Fruit fly (Drosophila melanogaster) whole organism, embryonic: ENCODE measurements around the gene Glut3.

Experiments
- CG10366 ChIP-seq: fragments of 200-800 bp; sonication (Bioruptor generic); IDR thresholded peaks from 2 replicates; pipeline ENCODE4 v1.3.6; 2022; ENCODE audit warnings: missing biosample characterization, missing genetic modification characterization
- CG12391 ChIP-seq: fragments of 200-800 bp; sonication (Bioruptor generic); optimal IDR thresholded peaks from 3 replicates; lab custom pipeline; 2018; ENCODE audit warnings: missing biosample characterization, mild to moderate bottlenecking, missing genetic modification characterization, moderate library complexity
- CG12942 ChIP-seq: fragments of 200-800 bp; sonication (Bioruptor generic); optimal IDR thresholded peaks from 3 replicates; lab custom pipeline; 2016; ENCODE audit warnings: missing biosample characterization, missing genetic modification characterization
- CG15073 ChIP-seq: fragments of 200-800 bp; sonication (Bioruptor generic); optimal IDR thresholded peaks from 2 replicates; lab custom pipeline; 2016; ENCODE audit warnings: missing biosample characterization, missing genetic modification characterization
- CG15269 ChIP-seq: fragments of 200-800 bp; sonication (Bioruptor generic); optimal IDR thresholded peaks from 2 replicates; lab custom pipeline; 2018; ENCODE audit warnings: missing biosample characterization, mild to moderate bottlenecking, missing genetic modification characterization, moderate library complexity
- CG15601 ChIP-seq: fragments of 200-800 bp; sonication (Bioruptor generic); optimal IDR thresholded peaks from 3 replicates; lab custom pipeline; 2019; ENCODE audit warnings: missing biosample characterization, mild to moderate bottlenecking, missing genetic modification characterization, moderate library complexity
- CG1603 ChIP-seq: fragments of 200-800 bp; sonication (Bioruptor generic); optimal IDR thresholded peaks from 2 replicates; lab custom pipeline; 2019; ENCODE audit warnings: missing biosample characterization, mild to moderate bottlenecking, missing genetic modification characterization, moderate library complexity
- CG16863 ChIP-seq: fragments of 200-800 bp; sonication (Bioruptor generic); optimal IDR thresholded peaks from 3 replicates; lab custom pipeline; 2016; ENCODE audit warnings: missing biosample characterization, missing genetic modification characterization
- CG18619 ChIP-seq: fragments of 200-800 bp; sonication (Bioruptor generic); optimal IDR thresholded peaks from 3 replicates; lab custom pipeline; 2017; ENCODE audit warnings: missing biosample characterization, mild to moderate bottlenecking, missing genetic modification characterization
- CG2120 ChIP-seq: fragments of 200-800 bp; sonication (Bioruptor generic); optimal IDR thresholded peaks from 3 replicates; lab custom pipeline; 2016; ENCODE audit warnings: missing biosample characterization, missing genetic modification characterization
- CG31388 ChIP-seq: fragments of 200-800 bp; sonication (Bioruptor generic); optimal IDR thresholded peaks from 2 replicates; lab custom pipeline; 2016; ENCODE audit warnings: missing biosample characterization, missing genetic modification characterization
- CG32532 ChIP-seq: fragments of 200-800 bp; sonication (Bioruptor generic); IDR thresholded peaks from 2 replicates; pipeline ENCODE4 v1.3.6; 2022; ENCODE audit warnings: missing biosample characterization, missing genetic modification characterization
- CG33213 ChIP-seq: fragments of 200-800 bp; sonication (Bioruptor generic); optimal IDR thresholded peaks from 3 replicates; lab custom pipeline; 2016; ENCODE audit warnings: missing biosample characterization, missing genetic modification characterization
- CG43689 ChIP-seq: fragments of 200-800 bp; sonication (Bioruptor generic); IDR thresholded peaks from 2 replicates; pipeline ENCODE4 v1.3.6; 2022; ENCODE audit warnings: missing biosample characterization, missing genetic modification characterization
- CG4854 ChIP-seq: fragments of 200-800 bp; sonication (Bioruptor generic); optimal IDR thresholded peaks from 2 replicates; lab custom pipeline; 2016; ENCODE audit warnings: missing biosample characterization, missing genetic modification characterization, inconsistent platforms
- CG6854 ChIP-seq: fragments of 200-800 bp; sonication (Bioruptor generic); optimal IDR thresholded peaks from 3 replicates; lab custom pipeline; 2017; ENCODE audit warnings: missing biosample characterization, mild to moderate bottlenecking, missing genetic modification characterization
- CG8765 ChIP-seq: fragments of 200-800 bp; sonication (Bioruptor generic); IDR thresholded peaks from 2 replicates; pipeline ENCODE4 v1.3.6; 2022; ENCODE audit warnings: missing biosample characterization, missing genetic modification characterization
- CG9215 ChIP-seq: fragments of 200-800 bp; sonication (Bioruptor generic); IDR thresholded peaks from 2 replicates; pipeline ENCODE4 v1.3.6; 2022; ENCODE audit warnings: missing biosample characterization, missing genetic modification characterization
- CG9437 ChIP-seq: fragments of 200-800 bp; sonication (Bioruptor generic); optimal IDR thresholded peaks from 2 replicates; lab custom pipeline; 2018; ENCODE audit warnings: missing biosample characterization, mild to moderate bottlenecking, missing genetic modification characterization
- Dfd ChIP-seq, 2 experiments: fragments of >200 bp; optimal IDR thresholded peaks; 2 replicates each; lab custom pipeline; 2017; ENCODE audit warnings: missing biosample characterization in 2 of 2, missing genetic modification characterization in 2 of 2
- HLH3B ChIP-seq: fragments of 200-800 bp; sonication (Bioruptor generic); IDR thresholded peaks from 2 replicates; pipeline ENCODE4 v1.3.6; 2022; ENCODE audit warnings: missing biosample characterization, missing genetic modification characterization
- Hey ChIP-seq: fragments of 200-800 bp; sonication (Bioruptor generic); optimal IDR thresholded peaks from 3 replicates; lab custom pipeline; 2018; ENCODE audit warnings: missing biosample characterization, mild to moderate bottlenecking, missing genetic modification characterization
- HmgZ ChIP-seq: fragments of 200-800 bp; sonication (Bioruptor generic); optimal IDR thresholded peaks from 2 replicates; lab custom pipeline; 2018; ENCODE audit warnings: missing biosample characterization, mild to moderate bottlenecking, missing genetic modification characterization
- Hmr ChIP-seq: fragments of 200-800 bp; sonication (Bioruptor generic); optimal IDR thresholded peaks from 3 replicates; lab custom pipeline; 2017; ENCODE audit warnings: mild to moderate bottlenecking, missing biosample characterization, missing genetic modification reagents, missing genetic modification characterization
- Hsf ChIP-seq: fragments of 200-800 bp; sonication (Bioruptor generic); optimal IDR thresholded peaks from 3 replicates; lab custom pipeline; 2016; ENCODE audit warnings: missing biosample characterization, missing genetic modification characterization
- Max ChIP-seq: fragments of 200-800 bp; sonication (Bioruptor generic); optimal IDR thresholded peaks from 2 replicates; lab custom pipeline; 2016; ENCODE audit warnings: missing biosample characterization, mild to moderate bottlenecking, missing genetic modification characterization
- Myb ChIP-seq: fragments of 200-800 bp; sonication (Bioruptor generic); optimal IDR thresholded peaks from 2 replicates; lab custom pipeline; 2016; ENCODE audit warnings: missing biosample characterization, missing genetic modification characterization
- Nf-YC ChIP-seq: fragments of 200-800 bp; optimal IDR thresholded peaks from 3 replicates; lab custom pipeline; 2019; ENCODE audit warnings: missing biosample characterization, mild to moderate bottlenecking, missing genetic modification characterization, moderate library complexity
- Scr ChIP-seq: fragments of 200-800 bp; sonication (Bioruptor generic); IDR thresholded peaks from 2 replicates; pipeline ENCODE4 v1.3.6; 2022; ENCODE audit warnings: missing biosample characterization, missing genetic modification characterization; ENCODE audit not compliant: partially characterized antibody
- Stat92E ChIP-seq, 3 experiments: fragments of >200 bp in 2 of 3; fragments of 200-800 bp in 1 of 3; sonication (Bioruptor generic) in 1 of 3; optimal IDR thresholded peaks; 2 replicates each; lab custom pipeline; 2017 to 2019; ENCODE audit warnings: missing biosample characterization in 3 of 3, missing genetic modification characterization in 3 of 3, mild to moderate bottlenecking in 1 of 3, moderate library complexity in 1 of 3
- Tbp ChIP-seq: fragments of >200 bp; optimal IDR thresholded peaks from 2 replicates; lab custom pipeline; 2018; ENCODE audit warnings: missing biosample characterization, missing genetic modification characterization
- YL-1 ChIP-seq: fragments of 200-800 bp; sonication (Bioruptor generic); optimal IDR thresholded peaks from 3 replicates; lab custom pipeline; 2017; ENCODE audit warnings: missing biosample characterization, mild to moderate bottlenecking, missing genetic modification characterization
- bbx ChIP-seq: fragments of 200-800 bp; sonication (Bioruptor generic); IDR thresholded peaks from 2 replicates; pipeline ENCODE4 v1.3.6; 2022; ENCODE audit warnings: missing biosample characterization, missing genetic modification characterization; ENCODE audit not compliant: partially characterized antibody
- chn ChIP-seq: fragments of 200-800 bp; sonication (Bioruptor generic); optimal IDR thresholded peaks from 2 replicates; lab custom pipeline; 2016; ENCODE audit warnings: missing biosample characterization, missing genetic modification characterization
- ci ChIP-seq: fragments of 200-800 bp; sonication (Bioruptor generic); IDR thresholded peaks from 3 replicates; pipeline ENCODE4 v1.3.6; 2022; ENCODE audit warnings: missing biosample characterization, missing genetic modification characterization
- crp ChIP-seq, 2 experiments: fragments of 200-800 bp; sonication (Bioruptor generic); optimal IDR thresholded peaks; 2 replicates in 1 of 2; 3 replicates in 1 of 2; lab custom pipeline; 2017; ENCODE audit warnings: missing biosample characterization in 2 of 2, missing genetic modification characterization in 2 of 2, mild to moderate bottlenecking in 1 of 2, moderate library complexity in 1 of 2
- dm ChIP-seq: fragments of 200-800 bp; sonication (Bioruptor generic); optimal IDR thresholded peaks from 3 replicates; lab custom pipeline; 2016; ENCODE audit warnings: missing biosample characterization, missing genetic modification characterization
- fd102C ChIP-seq: fragments of 200-800 bp; sonication (Bioruptor generic); optimal IDR thresholded peaks from 2 replicates; lab custom pipeline; 2018; ENCODE audit warnings: missing biosample characterization, mild to moderate bottlenecking, missing genetic modification characterization, moderate library complexity
- grn ChIP-seq: fragments of 200-800 bp; sonication (Bioruptor generic); optimal IDR thresholded peaks from 3 replicates; lab custom pipeline; 2017; ENCODE audit warnings: missing biosample characterization, missing genetic modification characterization
- gro ChIP-seq: fragments of 200-800 bp; sonication (Bioruptor generic); optimal IDR thresholded peaks from 2 replicates; lab custom pipeline; 2016; ENCODE audit warnings: missing biosample characterization, missing genetic modification characterization
- ham ChIP-seq: fragments of 200-800 bp; sonication (Bioruptor generic); IDR thresholded peaks from 2 replicates; pipeline ENCODE4 v1.3.6; 2022; ENCODE audit warnings: missing biosample characterization, missing genetic modification characterization
- hbn ChIP-seq: fragments of 200-800 bp; sonication (Bioruptor generic); IDR thresholded peaks from 2 replicates; pipeline ENCODE4 v1.3.6; 2022; ENCODE audit warnings: missing biosample characterization, missing genetic modification characterization; ENCODE audit not compliant: partially characterized antibody
- knrl ChIP-seq: fragments of 200-800 bp; sonication (Bioruptor generic); IDR thresholded peaks from 3 replicates; pipeline ENCODE4 v1.3.6; 2022; ENCODE audit warnings: missing biosample characterization, missing genetic modification characterization; ENCODE audit not compliant: partially characterized antibody
- lab ChIP-seq: fragments of 200-800 bp; sonication (Bioruptor generic); optimal IDR thresholded peaks from 3 replicates; lab custom pipeline; 2017; ENCODE audit warnings: missing biosample characterization, missing genetic modification characterization, mild to moderate bottlenecking, moderate library complexity, missing genetic modification reagents
- pita ChIP-seq: fragments of 200-800 bp; sonication (Bioruptor generic); optimal IDR thresholded peaks from 2 replicates; lab custom pipeline; 2017; ENCODE audit warnings: missing biosample characterization, mild to moderate bottlenecking, missing genetic modification characterization
- seq ChIP-seq: fragments of 200-800 bp; sonication (Bioruptor generic); IDR thresholded peaks from 2 replicates; pipeline ENCODE4 v1.3.6; 2022; ENCODE audit warnings: missing biosample characterization, missing genetic modification characterization
- slou ChIP-seq: fragments of 200-800 bp; sonication (Bioruptor generic); optimal IDR thresholded peaks from 3 replicates; lab custom pipeline; 2016; ENCODE audit warnings: missing biosample characterization, missing genetic modification characterization
- tio ChIP-seq: fragments of 200-800 bp; sonication (Bioruptor generic); optimal IDR thresholded peaks from 2 replicates; lab custom pipeline; 2017; ENCODE audit warnings: missing biosample characterization, missing genetic modification characterization, inconsistent platforms
- trem ChIP-seq: fragments of 200-800 bp; optimal IDR thresholded peaks from 3 replicates; lab custom pipeline; 2019; ENCODE audit warnings: missing biosample characterization, mild to moderate bottlenecking, missing genetic modification characterization, moderate library complexity
- tup ChIP-seq: fragments of 200-800 bp; sonication (Bioruptor generic); optimal IDR thresholded peaks from 2 replicates; lab custom pipeline; 2016; ENCODE audit warnings: missing biosample characterization, mild to moderate bottlenecking, missing genetic modification characterization, moderate library complexity
- z ChIP-seq: fragments of 200-800 bp; sonication (Bioruptor generic); IDR thresholded peaks from 3 replicates; pipeline ENCODE4 v1.3.6; 2022; ENCODE audit warnings: missing biosample characterization, missing genetic modification characterization

Gene Glut3

DNA sequence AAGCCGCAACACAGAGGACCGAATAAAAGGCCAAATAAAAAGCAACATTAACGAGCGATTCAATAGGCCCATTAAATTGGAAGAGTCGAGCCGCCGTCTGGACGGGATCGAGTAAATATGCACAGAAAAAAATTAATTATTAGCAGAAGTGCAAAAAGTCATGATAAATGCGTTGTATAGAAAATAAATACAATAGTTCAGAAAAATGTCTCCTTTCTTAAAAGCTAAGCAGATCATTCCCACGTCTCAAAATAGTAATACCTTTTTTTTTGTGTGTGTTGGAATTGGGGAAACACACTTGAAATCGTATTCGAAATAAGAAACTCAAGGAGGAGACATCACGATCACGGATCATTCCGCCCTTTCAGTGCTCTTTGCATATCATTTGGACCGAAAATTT is 18.7 kb upstream of the Glut3 start (continued):
- TF ChIP-seq CG16863 (GFP tag; lab: Kevin White, UChicago) (no peak), CG18619 (GFP tag; lab: Kevin White, UChicago) (peak; percentile 1), Tbp (GFP tag; lab: Kevin White, UChicago) (no peak), tup (GFP tag; lab: Kevin White, UChicago) (no peak), Myb (GFP tag; lab: Kevin White, UChicago) (no peak), CG32532 (GFP tag; lab: Robert Waterston, UW) (0 out of 2 replicates have a peak, but pooled peaks have one; percentile 6), grn (no peak), Dfd (GFP tag; optimal IDR thresholded peaks at IDR 0.05; lab: Kevin White, UChicago) (no peak), gro (GFP tag; lab: Kevin White, UChicago) (no peak), crp (GFP tag; optimal IDR thresholded peaks at IDR 0.05; lab: Kevin White, UChicago) (no peak), fd102C (no peak), ci (GFP tag; lab: Robert Waterston, UW) (peak; percentile 83), slou (GFP tag; lab: Kevin White, UChicago) (peak; percentile 15), CG33213 (peak; percentile 6), CG6854 (GFP tag; lab: Kevin White, UChicago) (no peak), CG2120 (peak; percentile 22), pita (GFP tag; lab: Kevin White, UChicago) (no peak), Hsf (GFP tag; lab: Kevin White, UChicago) (peak; percentile 56), knrl (GFP tag; lab: Robert Waterston, UW) (no peak), trem (tag; lab: Kevin White, UChicago) (no peak), CG9215 (GFP tag; lab: Robert Waterston, UW) (no peak), YL-1 (GFP tag; lab: Kevin White, UChicago) (no peak), hbn (no peak), CG12942 (GFP tag; lab: Kevin White, UChicago) (peak; percentile 2), CG15601 (tag; lab: Kevin White, UChicago) (peak; percentile 5), CG43689 (GFP tag; lab: Robert Waterston, UW) (0 out of 2 replicates have a peak, but pooled peaks have one; percentile 29), CG1603 (tag; lab: Kevin White, UChicago) (peak; percentile 39), Max (GFP tag; lab: Kevin White, UChicago) (no peak), Hmr (GFP tag; lab: Kevin White, UChicago) (no peak), ham (GFP tag; lab: Robert Waterston, UW) (no peak), Stat92E (GFP tag; optimal IDR thresholded peaks at IDR 0.05; lab: Kevin White, UChicago) (no peak), z (GFP tag; lab: Robert Waterston, UW) (no peak), HmgZ (no peak), CG12391 (tag; lab: Kevin White, UChicago) (peak; percentile 60), lab (GFP tag; lab: Kevin White, UChicago) (peak; percentile 46), tio (GFP tag; lab: Kevin White, UChicago) (peak; percentile 32), Nf-YC (tag; lab: Kevin White, UChicago) (no peak), CG10366 (GFP tag; lab: Robert Waterston, UW) (peak; percentile 36; the same call in 1 of the 2 replicates), dm (GFP tag; lab: Kevin White, UChicago) (no peak), seq (GFP tag; lab: Robert Waterston, UW) (0 out of 2 replicates have a peak, but pooled peaks have one; percentile 14), CG8765 (GFP tag; lab: Robert Waterston, UW) (no peak; the same call in 1 of the 2 replicates), CG4854 (no peak), CG15269 (tag; lab: Kevin White, UChicago) (peak; percentile 53), CG31388 (no peak), chn (no peak), HLH3B (GFP tag; lab: Robert Waterston, UW) (peak; percentile 64), CG15073 (GFP tag; lab: Kevin White, UChicago) (no peak), bbx (GFP tag; lab: Robert Waterston, UW) (no peak), CG9437 (no peak), Scr (no peak), Hey (tag; lab: Kevin White, UChicago) (no peak)
